Worm (Caenorhabditis elegans) whole organism, young adult: Measurements from ENCODE around the gene F26F4.12.

ENCODE experiments used
- B0035.1 ChIP-seq: sonication (generic microtip); optimal IDR thresholded peaks from 2 replicates; lab custom pipeline; 2016; ENCODE audit warnings: missing genetic modification characterization, mild to moderate bottlenecking, missing compliant biosample characterization, missing genotype, missing genetic modification reagents
- C06A6.2 ChIP-seq: fragments of 200-800 bp; sonication (Bioruptor generic); conservative IDR thresholded peaks from 2 replicates; pipeline ENCODE4 v1.3.6; 2022; ENCODE audit warnings: missing genetic modification characterization, missing compliant biosample characterization
- F37B4.10 ChIP-seq: fragments of 200-800 bp; sonication (Bioruptor generic); IDR thresholded peaks from 2 replicates; pipeline ENCODE4 v1.3.6; 2022; ENCODE audit warnings: missing genetic modification characterization, missing compliant biosample characterization
- F39B2.1 ChIP-seq: fragments of 200-800 bp; sonication (Bioruptor generic); IDR thresholded peaks from 2 replicates; pipeline ENCODE4 v1.3.6; 2022; ENCODE audit warnings: missing genetic modification reagents, missing genetic modification characterization, missing compliant biosample characterization
- F52B5.7 ChIP-seq: sonication (generic microtip); optimal IDR thresholded peaks from 2 replicates; lab custom pipeline; 2016; ENCODE audit warnings: mild to moderate bottlenecking, missing genetic modification characterization, missing compliant biosample characterization
- F55B11.4 ChIP-seq: sonication (generic microtip); optimal IDR thresholded peaks from 2 replicates; lab custom pipeline; 2016; ENCODE audit warnings: missing compliant biosample characterization, missing genetic modification characterization, borderline replicate concordance; ENCODE audit not compliant: insufficient read depth
- F57A8.1 ChIP-seq: fragments of 200-800 bp; sonication (Bioruptor generic); optimal IDR thresholded peaks from 2 replicates; lab custom pipeline; 2018; ENCODE audit warnings: mild to moderate bottlenecking, missing genetic modification characterization, moderate library complexity, missing compliant biosample characterization
- K11D2.4 ChIP-seq: fragments of 200-800 bp; sonication (Bioruptor generic); IDR thresholded peaks from 2 replicates; pipeline ENCODE4 v1.3.6; 2022; ENCODE audit warnings: missing genetic modification reagents, missing genetic modification characterization, missing compliant biosample characterization
- T26A5.8 ChIP-seq: sonication (generic microtip); optimal IDR thresholded peaks from 2 replicates; lab custom pipeline; 2016; ENCODE audit warnings: missing genetic modification characterization, missing compliant biosample characterization
- Y53F4B.3 ChIP-seq: fragments of 200-800 bp; sonication (Bioruptor generic); IDR thresholded peaks from 2 replicates; pipeline ENCODE4 v1.3.6; 2022; ENCODE audit warnings: missing genetic modification reagents, missing genetic modification characterization, missing compliant biosample characterization
- ZK185.1 ChIP-seq: sonication (generic microtip); optimal IDR thresholded peaks from 2 replicates; lab custom pipeline; 2016; ENCODE audit warnings: mild to moderate bottlenecking, missing genetic modification characterization, missing compliant biosample characterization; ENCODE audit not compliant: poor library complexity, severe bottlenecking
- atf-7 ChIP-seq: sonication (generic microtip); optimal IDR thresholded peaks from 2 replicates; lab custom pipeline; 2017; ENCODE audit warnings: mild to moderate bottlenecking, missing genetic modification characterization, missing compliant biosample characterization
- athp-1 ChIP-seq: sonication (generic microtip); optimal IDR thresholded peaks from 2 replicates; lab custom pipeline; 2017; ENCODE audit warnings: mild to moderate bottlenecking, missing genetic modification characterization, missing compliant biosample characterization
- ccch-3 ChIP-seq: fragments of 200-800 bp; sonication (Bioruptor generic); optimal IDR thresholded peaks from 2 replicates; lab custom pipeline; 2018; ENCODE audit warnings: mild to moderate bottlenecking, missing genetic modification characterization, missing compliant biosample characterization
- cebp-2 ChIP-seq: fragments of 200-800 bp; sonication (Bioruptor generic); IDR thresholded peaks from 2 replicates; pipeline ENCODE4 v1.3.6; 2022; ENCODE audit warnings: missing genetic modification characterization, missing compliant biosample characterization
- ceh-100 ChIP-seq: fragments of 200-800 bp; sonication (Bioruptor generic); IDR thresholded peaks from 2 replicates; pipeline ENCODE4 v1.3.6; 2022; ENCODE audit warnings: missing genetic modification reagents, missing genetic modification characterization, missing compliant biosample characterization
- ceh-58 ChIP-seq: fragments of 200-800 bp; sonication (Bioruptor generic); IDR thresholded peaks from 2 replicates; pipeline ENCODE4 v1.3.6; 2022; ENCODE audit warnings: missing genetic modification characterization, missing compliant biosample characterization
- die-1 ChIP-seq: sonication (generic microtip); optimal IDR thresholded peaks from 2 replicates; lab custom pipeline; 2016; ENCODE audit warnings: missing genotype, mild to moderate bottlenecking, missing genetic modification characterization, missing compliant biosample characterization
- egl-44 ChIP-seq: fragments of 200-800 bp; sonication (Bioruptor generic); IDR thresholded peaks from 2 replicates; pipeline ENCODE4 v1.3.6; 2022; ENCODE audit warnings: missing genetic modification reagents, missing genetic modification characterization, missing compliant biosample characterization
- ets-4 ChIP-seq: fragments of 200-800 bp; sonication (Bioruptor generic); optimal IDR thresholded peaks from 2 replicates; lab custom pipeline; 2018; ENCODE audit warnings: mild to moderate bottlenecking, missing genetic modification characterization, missing compliant biosample characterization
- hlh-12 ChIP-seq: sonication (generic microtip); optimal IDR thresholded peaks from 2 replicates; lab custom pipeline; 2016; ENCODE audit warnings: missing genetic modification characterization, missing compliant biosample characterization
- hlh-26 ChIP-seq: fragments of 200-800 bp; sonication (Bioruptor generic); conservative IDR thresholded peaks from 2 replicates; pipeline ENCODE4 v1.3.6; 2022; ENCODE audit warnings: missing genetic modification reagents, missing genetic modification characterization, missing compliant biosample characterization
- hmg-1.2 ChIP-seq: fragments of 200-800 bp; sonication (Bioruptor generic); IDR thresholded peaks from 2 replicates; pipeline ENCODE4 v1.3.6; 2022; ENCODE audit warnings: missing genetic modification reagents, missing genetic modification characterization, missing compliant biosample characterization
- lag-1 ChIP-seq: fragments of 200-800 bp; sonication (Bioruptor generic); IDR thresholded peaks from 2 replicates; pipeline ENCODE4 v1.3.6; 2022; ENCODE audit warnings: missing genetic modification reagents, missing genetic modification characterization, missing compliant biosample characterization
- let-526 ChIP-seq: fragments of 200-800 bp; sonication (Bioruptor generic); IDR thresholded peaks from 2 replicates; pipeline ENCODE4 v1.3.6; 2022; ENCODE audit warnings: missing genetic modification reagents, missing genetic modification characterization, missing compliant biosample characterization
- lin-26 ChIP-seq: fragments of 200-800 bp; sonication (Bioruptor generic); IDR thresholded peaks from 2 replicates; pipeline ENCODE4 v1.3.6; 2022; ENCODE audit warnings: missing genetic modification reagents, missing genetic modification characterization, missing compliant biosample characterization
- lin-35 ChIP-seq, 3 experiments: fragments of 150-350 bp in 2 of 3; sonication (generic microtip) in 1 of 3; optimal IDR thresholded peaks; 2 replicates each; lab custom pipeline; 2014 to 2018; ENCODE audit warnings: missing biosample characterization in 3 of 3, missing genetic modification characterization in 3 of 3, missing genetic modification reagents in 3 of 3
- lin-54 ChIP-seq: fragments of 200-800 bp; sonication (Bioruptor generic); optimal IDR thresholded peaks from 2 replicates; lab custom pipeline; 2018; ENCODE audit warnings: mild to moderate bottlenecking, missing genetic modification characterization, missing compliant biosample characterization
- lir-1 ChIP-seq: fragments of 200-800 bp; sonication (Bioruptor generic); conservative IDR thresholded peaks from 2 replicates; pipeline ENCODE4 v1.3.6; 2022; ENCODE audit warnings: missing genetic modification reagents, missing genetic modification characterization, missing compliant biosample characterization
- madf-6 ChIP-seq: fragments of 200-800 bp; sonication (Bioruptor generic); IDR thresholded peaks from 2 replicates; pipeline ENCODE4 v1.3.6; 2022; ENCODE audit warnings: missing genetic modification reagents, missing genetic modification characterization, missing compliant biosample characterization
- mcd-1 ChIP-seq: fragments of 200-800 bp; sonication (Bioruptor generic); IDR thresholded peaks from 2 replicates; pipeline ENCODE4 v1.3.6; 2022; ENCODE audit warnings: missing genetic modification reagents, missing genetic modification characterization, missing compliant biosample characterization
- nfya-1 ChIP-seq: sonication (generic microtip); optimal IDR thresholded peaks from 2 replicates; lab custom pipeline; 2017; ENCODE audit warnings: antibody characterized with exemption, missing compliant biosample characterization, missing genetic modification characterization, borderline replicate concordance; ENCODE audit not compliant: insufficient read depth
- nfya-2 ChIP-seq: fragments of 200-800 bp; sonication (Bioruptor generic); IDR thresholded peaks from 2 replicates; pipeline ENCODE4 v1.3.6; 2022; ENCODE audit warnings: missing genetic modification reagents, missing genetic modification characterization, missing compliant biosample characterization
- nhr-120 ChIP-seq: fragments of 200-800 bp; sonication (Bioruptor generic); IDR thresholded peaks from 2 replicates; pipeline ENCODE4 v1.3.6; 2022; ENCODE audit warnings: missing genetic modification characterization, missing compliant biosample characterization
- nhr-179 ChIP-seq: sonication (generic microtip); optimal IDR thresholded peaks from 2 replicates; lab custom pipeline; 2016; ENCODE audit warnings: mild to moderate bottlenecking, missing genetic modification characterization, missing compliant biosample characterization
- nhr-80 ChIP-seq: sonication (generic microtip); optimal IDR thresholded peaks from 2 replicates; lab custom pipeline; 2016; ENCODE audit warnings: missing genetic modification characterization, missing compliant biosample characterization
- nhr-90 ChIP-seq: sonication (generic microtip); optimal IDR thresholded peaks from 2 replicates; lab custom pipeline; 2016; ENCODE audit warnings: missing genotype, mild to moderate bottlenecking, missing genetic modification characterization, missing compliant biosample characterization
- pha-4 ChIP-seq: fragments of 150-350 bp; sonication (generic microtip); optimal IDR thresholded peaks from 2 replicates; lab custom pipeline; 2014; ENCODE audit warnings: missing biosample characterization, missing genetic modification reagents, missing genetic modification characterization
- rcor-1 ChIP-seq: fragments of 200-800 bp; sonication (Bioruptor generic); IDR thresholded peaks from 2 replicates; pipeline ENCODE4 v1.3.6; 2022; ENCODE audit warnings: missing genetic modification reagents, missing genetic modification characterization, missing compliant biosample characterization
- sea-2 ChIP-seq: fragments of 200-800 bp; sonication (Bioruptor generic); IDR thresholded peaks from 2 replicates; pipeline ENCODE4 v1.3.6; 2022; ENCODE audit warnings: missing genetic modification characterization, missing compliant biosample characterization
- snpc-1.1 ChIP-seq: sonication (generic microtip); optimal IDR thresholded peaks from 2 replicates; lab custom pipeline; 2017; ENCODE audit warnings: missing genetic modification characterization, mild to moderate bottlenecking, missing compliant biosample characterization, antibody characterized with exemption, moderate library complexity, missing genotype, missing genetic modification reagents; ENCODE audit not compliant: insufficient read depth
- snpc-1.3 ChIP-seq: sonication (generic microtip); optimal IDR thresholded peaks from 2 replicates; lab custom pipeline; 2017; ENCODE audit warnings: missing genetic modification characterization, mild to moderate bottlenecking, missing compliant biosample characterization, antibody characterized with exemption, moderate library complexity, missing genotype, missing genetic modification reagents; ENCODE audit not compliant: insufficient read depth
- tbp1 ChIP-seq: fragments of 200-800 bp; sonication (Bioruptor generic); optimal IDR thresholded peaks from 2 replicates; lab custom pipeline; 2018; ENCODE audit warnings: mild to moderate bottlenecking, missing genetic modification characterization, missing compliant biosample characterization
- tbx-9 ChIP-seq: sonication (generic microtip); optimal IDR thresholded peaks from 2 replicates; lab custom pipeline; 2016; ENCODE audit warnings: borderline replicate concordance, missing genetic modification characterization, inconsistent platforms, missing compliant biosample characterization
- tlf-1 ChIP-seq: fragments of 200-800 bp; sonication (Bioruptor generic); optimal IDR thresholded peaks from 2 replicates; lab custom pipeline; 2018; ENCODE audit warnings: mild to moderate bottlenecking, missing genetic modification characterization, missing compliant biosample characterization
- xnd-1 ChIP-seq: sonication (generic microtip); optimal IDR thresholded peaks from 2 replicates; lab custom pipeline; 2016; ENCODE audit warnings: missing genotype, missing genetic modification reagents, missing genetic modification characterization, missing compliant biosample characterization
- ztf-22 ChIP-seq: fragments of 200-800 bp; sonication (Bioruptor generic); optimal IDR thresholded peaks from 2 replicates; lab custom pipeline; 2018; ENCODE audit warnings: mild to moderate bottlenecking, missing genetic modification characterization, moderate library complexity, missing compliant biosample characterization
- ztf-26 ChIP-seq: sonication (generic microtip); optimal IDR thresholded peaks from 2 replicates; lab custom pipeline; 2017; ENCODE audit warnings: missing genetic modification characterization, missing compliant biosample characterization
- ztf-28 ChIP-seq: fragments of 200-800 bp; sonication (Bioruptor generic); IDR thresholded peaks from 2 replicates; pipeline ENCODE4 v1.3.6; 2022; ENCODE audit warnings: missing genetic modification reagents, missing genetic modification characterization, missing compliant biosample characterization
- ztf-3 ChIP-seq: fragments of 200-800 bp; sonication (Bioruptor generic); optimal IDR thresholded peaks from 2 replicates; lab custom pipeline; 2018; ENCODE audit warnings: mild to moderate bottlenecking, missing genetic modification characterization, missing compliant biosample characterization

F26F4.12 gene

DNA sequence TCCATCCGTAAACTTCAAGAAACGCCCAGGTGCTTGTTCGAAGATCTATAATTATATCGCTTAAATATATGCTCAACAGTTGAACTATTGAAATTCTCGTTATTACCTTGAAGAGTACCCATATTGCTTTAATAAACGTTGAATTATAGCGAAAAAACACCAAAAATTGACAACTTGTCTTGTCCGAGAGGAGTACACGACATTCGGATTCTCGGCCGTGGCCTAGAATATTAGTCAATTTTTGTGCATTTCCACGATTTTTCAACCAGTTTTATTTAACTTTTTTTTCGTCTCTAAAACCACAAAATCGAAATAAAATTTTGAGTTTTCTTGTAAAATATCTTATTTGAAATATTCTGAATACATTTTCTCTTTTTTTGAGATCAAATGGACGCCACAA lies 2.5 kb upstream of the F26F4.12 start, which contains the start of the genes F26F4.9 and cee-1 (continued):
- TF ChIP-seq egl-44 (GFP tag; lab: Robert Waterston, UW) (no peak), K11D2.4 (GFP tag; lab: Robert Waterston, UW) (no peak), atf-7 (tag; lab: Kevin White, UChicago) (no peak), hlh-26 (no peak), lin-54 (GFP tag; lab: Kevin White, UChicago) (peak; percentile 3), sea-2 (GFP tag; lab: Robert Waterston, UW) (no peak), snpc-1.3 (tag; lab: Kevin White, UChicago) (no peak), nhr-80 (tag; lab: Kevin White, UChicago) (no peak), tlf-1 (GFP tag; lab: Kevin White, UChicago) (no peak), ccch-3 (GFP tag; lab: Kevin White, UChicago) (no peak), ztf-3 (GFP tag; lab: Kevin White, UChicago) (no peak), snpc-1.1 (tag; lab: Kevin White, UChicago) (no peak), cebp-2 (GFP tag; lab: Robert Waterston, UW) (no peak), mcd-1 (GFP tag; lab: Robert Waterston, UW) (peak; percentile 48; the same call in 1 of the 2 replicates), F52B5.7 (no peak), F37B4.10 (no peak), pha-4 (no peak), hlh-12 (tag; lab: Kevin White, UChicago) (no peak), Y53F4B.3 (GFP tag; lab: Robert Waterston, UW) (no peak), nhr-120 (GFP tag; lab: Robert Waterston, UW) (no peak), ceh-100 (GFP tag; lab: Robert Waterston, UW) (no peak), let-526 (no peak), tbx-9 (tag; lab: Kevin White, UChicago) (no peak), ztf-28 (GFP tag; lab: Robert Waterston, UW) (no peak), die-1 (no peak), ZK185.1 (tag; lab: Kevin White, UChicago) (peak; percentile 76), lin-26 (no peak), ztf-22 (GFP tag; lab: Kevin White, UChicago) (no peak), F55B11.4 (tag; lab: Kevin White, UChicago) (no peak), nhr-179 (tag; lab: Kevin White, UChicago) (no peak), rcor-1 (GFP tag; lab: Robert Waterston, UW) (0 out of 2 replicates have a peak, but pooled peaks have one; percentile 15), B0035.1 (tag; lab: Kevin White, UChicago) (no peak), C06A6.2 (GFP tag; lab: Robert Waterston, UW) (no peak), F57A8.1 (no peak), xnd-1 (tag; lab: Kevin White, UChicago) (no peak), ceh-58 (GFP tag; lab: Robert Waterston, UW) (no peak), ztf-26 (no peak), lin-35 (GFP tag; optimal IDR thresholded peaks at IDR 0.05; lab: Kevin White, UChicago) (peak in 1 of 3 experiments; percentile 63), ets-4 (GFP tag; lab: Kevin White, UChicago) (no peak), tbp1 (GFP tag; lab: Kevin White, UChicago) (no peak), madf-6 (GFP tag; lab: Robert Waterston, UW) (no peak), hmg-1.2 (GFP tag; lab: Robert Waterston, UW) (no peak), athp-1 (tag; lab: Kevin White, UChicago) (no peak), nhr-90 (tag; lab: Kevin White, UChicago) (no peak), T26A5.8 (tag; lab: Kevin White, UChicago) (no peak), lag-1 (GFP tag; lab: Robert Waterston, UW) (no peak), nfya-1 (tag; lab: Kevin White, UChicago) (no peak), lir-1 (GFP tag; lab: Robert Waterston, UW) (no peak), F39B2.1 (no peak), nfya-2 (no peak)
